Worm (Caenorhabditis elegans): ENCODE data around the gene F36H5.18.

- no peak for TF ChIP-seq sox-4 (tag; optimal IDR thresholded peaks at IDR 0.05)
- no peak for TF ChIP-seq zip-5 (tag; optimal IDR thresholded peaks at IDR 0.05)
- TF ChIP-seq ceh-9 (tag; optimal IDR thresholded peaks at IDR 0.05): no peak
- no peak for TF ChIP-seq ceh-19 (GFP tag; optimal IDR thresholded peaks at IDR 0.05)
- no peak for TF ChIP-seq ceh-18 (tag; optimal IDR thresholded peaks at IDR 0.05)
- no peak for TF ChIP-seq F13H6.1 (tag; optimal IDR thresholded peaks at IDR 0.05)
- TF ChIP-seq pqm-1 (tag; optimal IDR thresholded peaks at IDR 0.05): no peak
- no peak for TF ChIP-seq K09A11.1 (tag; optimal IDR thresholded peaks at IDR 0.05; ENCODE audit: insufficient read depth)
- TF ChIP-seq ceh-45 (GFP tag; IDR thresholded peaks at IDR 0.05): no peak
- no peak for TF ChIP-seq madf-2 (tag; optimal IDR thresholded peaks at IDR 0.05)
Measured at ce11 chrII:1761564-1761963, 1.9 kb downstream of the F36H5.18 start, which contains the start of gene F36H5.4.

Data from whole organism, late embryonic.